Worm (Caenorhabditis elegans) whole organism, L2 larva: ENCODE results near the gene fbxb-37.

ENCODE experiments used
- C34F6.9 ChIP-seq: fragments of 150-350 bp; optimal IDR thresholded peaks from 2 replicates; lab custom pipeline; 2014; ENCODE audit warnings: missing biosample characterization, missing genetic modification characterization
- F13H6.1 ChIP-seq: sonication (generic microtip); optimal IDR thresholded peaks from 2 replicates; lab custom pipeline; 2016; ENCODE audit warnings: missing genetic modification characterization, missing compliant biosample characterization
- R02D3.7 ChIP-seq: fragments of 150-350 bp; optimal IDR thresholded peaks from 2 replicates; lab custom pipeline; 2014; ENCODE audit warnings: missing biosample characterization, missing genetic modification characterization
- Y55F3AM.14 ChIP-seq: fragments of 200-800 bp; sonication (Bioruptor generic); optimal IDR thresholded peaks from 2 replicates; lab custom pipeline; 2018; ENCODE audit warnings: mild to moderate bottlenecking, missing genetic modification characterization, missing compliant biosample characterization
- ZK546.5 ChIP-seq: sonication (generic microtip); optimal IDR thresholded peaks from 2 replicates; lab custom pipeline; 2017; ENCODE audit warnings: missing biosample characterization, missing genetic modification characterization
- alr-1 ChIP-seq: fragments of 150-350 bp; optimal IDR thresholded peaks from 2 replicates; lab custom pipeline; 2014; ENCODE audit warnings: missing biosample characterization, missing genetic modification characterization
- aly-2 ChIP-seq: fragments of 150-350 bp; optimal IDR thresholded peaks from 2 replicates; lab custom pipeline; 2014; ENCODE audit warnings: missing biosample characterization, missing genetic modification characterization
- blmp-1 ChIP-seq: sonication (generic microtip); optimal IDR thresholded peaks from 2 replicates; lab custom pipeline; 2017; ENCODE audit warnings: missing genetic modification characterization, mild to moderate bottlenecking, missing compliant biosample characterization, antibody characterized with exemption, moderate library complexity; ENCODE audit not compliant: insufficient read depth
- ceh-16 ChIP-seq: fragments of 150-350 bp; optimal IDR thresholded peaks from 2 replicates; lab custom pipeline; 2014; ENCODE audit warnings: missing biosample characterization, missing genetic modification characterization
- ceh-82 ChIP-seq: fragments of 150-350 bp; optimal IDR thresholded peaks from 2 replicates; lab custom pipeline; 2014; ENCODE audit warnings: missing biosample characterization, missing genetic modification characterization
- dmd-4 ChIP-seq: sonication (generic microtip); optimal IDR thresholded peaks from 2 replicates; lab custom pipeline; 2017; ENCODE audit warnings: missing biosample characterization, missing genetic modification characterization
- egl-27 ChIP-seq: sonication (generic microtip); optimal IDR thresholded peaks from 3 replicates; lab custom pipeline; 2017; ENCODE audit warnings: missing biosample characterization, missing genetic modification reagents, missing genetic modification characterization
- elt-1 ChIP-seq: fragments of 150-350 bp; optimal IDR thresholded peaks from 2 replicates; lab custom pipeline; 2014; ENCODE audit warnings: missing biosample characterization, missing genetic modification characterization
- elt-3 ChIP-seq: sonication (generic microtip); optimal IDR thresholded peaks from 2 replicates; lab custom pipeline; 2017; ENCODE audit warnings: missing biosample characterization, missing genetic modification characterization
- fos-1 ChIP-seq: fragments of 150-350 bp; optimal IDR thresholded peaks from 2 replicates; lab custom pipeline; 2014; ENCODE audit warnings: missing biosample characterization, missing genetic modification characterization
- gmeb-1 ChIP-seq: fragments of 150-350 bp; optimal IDR thresholded peaks from 2 replicates; lab custom pipeline; 2014; ENCODE audit warnings: missing biosample characterization, missing genetic modification characterization
- lin-11 ChIP-seq: fragments of 150-350 bp; sonication (generic microtip); optimal IDR thresholded peaks from 2 replicates; lab custom pipeline; 2014; ENCODE audit warnings: missing biosample characterization, missing genetic modification characterization, inconsistent platforms, mixed read lengths
- lin-39 ChIP-seq: fragments of 150-350 bp; optimal IDR thresholded peaks from 2 replicates; lab custom pipeline; 2014; ENCODE audit warnings: missing biosample characterization, missing genetic modification reagents, missing genetic modification characterization
- lsy-2 ChIP-seq, 2 experiments: fragments of 150-350 bp in 1 of 2; sonication (generic microtip) in 1 of 2; optimal IDR thresholded peaks; 2 replicates each; lab custom pipeline; 2014 to 2017; ENCODE audit warnings: missing biosample characterization in 2 of 2, missing genetic modification characterization in 2 of 2
- mbf-1 ChIP-seq: sonication (generic microtip); optimal IDR thresholded peaks from 2 replicates; lab custom pipeline; 2017; ENCODE audit warnings: missing biosample characterization, missing genetic modification characterization
- mdl-1 ChIP-seq, 2 experiments: fragments of 150-350 bp in 1 of 2; sonication (generic microtip) in 1 of 2; optimal IDR thresholded peaks; 2 replicates each; lab custom pipeline; 2017; ENCODE audit warnings: missing biosample characterization in 2 of 2, missing genetic modification characterization in 2 of 2
- nhr-10 ChIP-seq: sonication (generic microtip); optimal IDR thresholded peaks from 2 replicates; lab custom pipeline; 2017; ENCODE audit warnings: missing biosample characterization, missing genetic modification characterization
- nhr-11 ChIP-seq: fragments of 150-350 bp; optimal IDR thresholded peaks from 2 replicates; lab custom pipeline; 2014; ENCODE audit warnings: missing biosample characterization, missing genetic modification characterization
- nhr-12 ChIP-seq: fragments of 150-350 bp; optimal IDR thresholded peaks from 2 replicates; lab custom pipeline; 2014; ENCODE audit warnings: missing biosample characterization, missing genetic modification characterization
- nhr-237 ChIP-seq: fragments of 150-350 bp; optimal IDR thresholded peaks from 2 replicates; lab custom pipeline; 2014; ENCODE audit warnings: missing biosample characterization, missing genetic modification characterization
- nhr-6 ChIP-seq: fragments of 150-350 bp; optimal IDR thresholded peaks from 2 replicates; lab custom pipeline; 2014; ENCODE audit warnings: missing biosample characterization, missing genetic modification characterization
- peb-1 ChIP-seq: fragments of 150-350 bp; optimal IDR thresholded peaks from 2 replicates; lab custom pipeline; 2014; ENCODE audit warnings: missing biosample characterization, missing genetic modification characterization
- sma-3 ChIP-seq: sonication (generic microtip); optimal IDR thresholded peaks from 2 replicates; lab custom pipeline; 2016; ENCODE audit warnings: missing genetic modification reagents, missing genetic modification characterization, missing compliant biosample characterization
- sma-9 ChIP-seq, 2 experiments: fragments of 150-350 bp in 1 of 2; sonication (generic microtip) in 1 of 2; optimal IDR thresholded peaks; 2 replicates each; lab custom pipeline; 2014 to 2016; ENCODE audit warnings: missing genetic modification characterization in 2 of 2, mild to moderate bottlenecking in 1 of 2, missing biosample characterization in 1 of 2, missing compliant biosample characterization in 1 of 2, missing genetic modification reagents in 1 of 2, moderate library complexity in 1 of 2
- unc-39 ChIP-seq: fragments of 150-350 bp; optimal IDR thresholded peaks from 2 replicates; lab custom pipeline; 2014; ENCODE audit warnings: missing biosample characterization, missing genetic modification characterization
- unc-55 ChIP-seq: fragments of 150-350 bp; sonication (generic microtip); optimal IDR thresholded peaks from 3 replicates; lab custom pipeline; 2014; ENCODE audit warnings: missing biosample characterization, missing genetic modification reagents, missing genetic modification characterization
- unc-62 ChIP-seq: fragments of 150-350 bp; optimal IDR thresholded peaks from 2 replicates; lab custom pipeline; 2014; ENCODE audit warnings: missing biosample characterization, missing genetic modification reagents, missing genetic modification characterization
- zag-1 ChIP-seq: fragments of 150-350 bp; optimal IDR thresholded peaks from 2 replicates; lab custom pipeline; 2014; ENCODE audit warnings: missing biosample characterization, missing genetic modification characterization
- ztf-1 ChIP-seq: fragments of 200-800 bp; sonication (Bioruptor generic); conservative IDR thresholded peaks from 2 replicates; pipeline ENCODE4 v1.3.6; 2022; ENCODE audit warnings: missing genetic modification characterization, missing compliant biosample characterization
- ztf-11 ChIP-seq: sonication (generic microtip); optimal IDR thresholded peaks from 2 replicates; lab custom pipeline; 2017; ENCODE audit warnings: missing biosample characterization, missing genetic modification characterization

fbxb-37 gene

ce11 chrII:2087206-2087605 lies 6.5 kb downstream of the fbxb-37 start:
- TF ChIP-seq blmp-1 (tag; lab: Kevin White, UChicago) (no peak), F13H6.1 (tag; lab: Kevin White, UChicago) (no peak), elt-3 (no peak), gmeb-1 (tag; lab: Kevin White, UChicago) (no peak), lsy-2 (tag; optimal IDR thresholded peaks at IDR 0.05; lab: Kevin White, UChicago) (no peak)

ce11 chrII:2083726-2084179 lies 9.9 kb downstream of the fbxb-37 start, which contains the start of the genes T16A1.5 and fbxc-49:
T16A1.5 (minus strand) TSS chrII:2083826.
fbxc-49 (plus strand) TSS chrII:2084129.
- TF ChIP-seq elt-1 (tag; lab: Kevin White, UChicago) (no peak), unc-39 (tag; lab: Kevin White, UChicago) (no peak), nhr-6 (no peak), unc-55 (GFP tag; lab: Kevin White, UChicago) (no peak), lin-39 (no peak), ztf-1 (GFP tag; lab: Robert Waterston, UW) (no peak), C34F6.9 (no peak), nhr-237 (tag; lab: Kevin White, UChicago) (no peak), mdl-1 (tag; optimal IDR thresholded peaks at IDR 0.05; lab: Kevin White, UChicago) (no peak), mbf-1 (tag; lab: Kevin White, UChicago) (no peak)
- TF ChIP-seq, all 48 proteins: peak for 0

DNA sequence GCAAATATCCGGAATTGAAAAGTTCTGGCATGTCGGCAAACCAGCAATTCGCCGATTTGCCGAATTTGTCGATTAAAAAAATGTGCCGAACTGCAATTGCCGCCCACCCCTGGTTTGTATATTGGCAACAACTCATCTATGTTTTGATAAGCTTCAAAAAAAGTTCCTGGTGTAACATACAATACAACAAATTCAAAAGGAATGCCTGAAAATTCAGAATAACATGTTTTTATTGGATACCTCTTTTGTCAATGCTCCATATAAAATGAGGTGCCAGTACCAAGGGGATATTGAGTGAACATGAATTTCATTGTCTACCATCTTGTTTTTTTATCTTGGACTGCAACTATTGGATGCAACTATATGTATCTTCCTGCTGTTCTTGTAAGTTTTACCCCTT lies 12.4 kb downstream of the fbxb-37 start, which contains the start of gene T16A1.4:
TSS of gene T16A1.4 (plus strand) at position 301 of the 400 bp plus-strand sequence.
- TF ChIP-seq R02D3.7 (tag; lab: Kevin White, UChicago) = no peak
- no peak for TF ChIP-seq ceh-16
- TF ChIP-seq dmd-4 (tag; lab: Kevin White, UChicago) = no peak
- TF ChIP-seq sma-9 (GFP tag; optimal IDR thresholded peaks at IDR 0.05; lab: Kevin White, UChicago) = no peak
- no peak for TF ChIP-seq sma-9 (tag; optimal IDR thresholded peaks at IDR 0.05; lab: Kevin White, UChicago)
- TF ChIP-seq C34F6.9 = no peak
- TF ChIP-seq fos-1 (tag; lab: Kevin White, UChicago) = no peak

ce11 chrII:2080425-2080824 lies 13.3 kb downstream of the fbxb-37 start, which contains the start of gene F07E5.9:
F07E5.9 (minus strand) TSS chrII:2080525.
- TF ChIP-seq unc-39 (tag; lab: Kevin White, UChicago) (no peak), blmp-1 (tag; lab: Kevin White, UChicago) (no peak), ceh-82 (tag; lab: Kevin White, UChicago) (no peak), mdl-1 (tag; optimal IDR thresholded peaks at IDR 0.05; lab: Kevin White, UChicago) (no peak), aly-2 (tag; lab: Kevin White, UChicago) (no peak), gmeb-1 (tag; lab: Kevin White, UChicago) (no peak), ZK546.5 (tag; lab: Kevin White, UChicago) (no peak), sma-9 (GFP tag; optimal IDR thresholded peaks at IDR 0.05; lab: Kevin White, UChicago) (no peak), sma-9 (tag; optimal IDR thresholded peaks at IDR 0.05; lab: Kevin White, UChicago) (no peak), zag-1 (tag; lab: Kevin White, UChicago) (no peak), nhr-11 (tag; lab: Kevin White, UChicago) (no peak), lin-39 (no peak), egl-27 (no peak), lsy-2 (tag; optimal IDR thresholded peaks at IDR 0.05; lab: Kevin White, UChicago) (no peak), nhr-10 (no peak), F13H6.1 (tag; lab: Kevin White, UChicago) (no peak), R02D3.7 (tag; lab: Kevin White, UChicago) (no peak)

DNA sequence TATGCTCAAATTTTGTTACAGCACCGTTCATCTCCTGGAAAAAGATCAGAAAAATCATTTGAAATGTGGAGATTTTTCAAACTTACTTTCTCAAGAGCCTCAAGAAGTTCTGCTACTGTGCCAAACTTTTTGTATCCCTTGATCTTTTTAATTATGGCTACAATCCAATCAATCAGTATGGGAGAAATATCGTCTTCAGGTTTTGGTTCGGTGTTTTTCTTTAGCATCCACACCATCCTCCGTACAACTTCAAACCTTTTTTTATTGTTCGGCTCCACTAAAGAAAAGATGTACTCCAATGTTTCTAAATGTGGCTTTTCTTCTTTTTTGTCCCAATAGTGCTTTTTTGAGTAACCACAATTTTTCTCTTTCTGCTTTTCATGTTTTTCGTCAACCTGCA lies 17.2 kb downstream of the fbxb-37 start:
- TF ChIP-seq ZK546.5 (tag; lab: Kevin White, UChicago) (no peak), unc-62 (no peak), lin-11 (tag; lab: Kevin White, UChicago) (no peak), alr-1 (tag; lab: Kevin White, UChicago) (no peak), F13H6.1 (tag; lab: Kevin White, UChicago) (no peak), ceh-16 (no peak), peb-1 (tag; lab: Kevin White, UChicago) (no peak), R02D3.7 (tag; lab: Kevin White, UChicago) (no peak), ztf-11 (tag; lab: Kevin White, UChicago) (no peak), ceh-82 (tag; lab: Kevin White, UChicago) (no peak), sma-3 (GFP tag; lab: Kevin White, UChicago) (no peak), Y55F3AM.14 (no peak), nhr-12 (tag; lab: Kevin White, UChicago) (no peak)
